Worm (Caenorhabditis elegans) whole organism, midembryonic: ENCODE data around the gene mcat-1.

Source experiments
- T22C8.4 ChIP-seq: fragments of 200-800 bp; sonication (Bioruptor generic); IDR thresholded peaks from 2 replicates; pipeline ENCODE4 v1.3.6; 2022; ENCODE audit warnings: missing genetic modification characterization, missing compliant biosample characterization
- cog-1 ChIP-seq: sonication (generic microtip); optimal IDR thresholded peaks from 2 replicates; lab custom pipeline; 2016; ENCODE audit warnings: missing genetic modification characterization, missing compliant biosample characterization
- flt-1 ChIP-seq: fragments of 200-800 bp; sonication (Bioruptor generic); IDR thresholded peaks from 2 replicates; pipeline ENCODE4 v1.3.6; 2022; ENCODE audit warnings: missing genetic modification characterization, missing compliant biosample characterization
- klf-2 ChIP-seq: fragments of 200-800 bp; sonication (Bioruptor generic); conservative IDR thresholded peaks from 2 replicates; pipeline ENCODE4 v1.3.6; 2022; ENCODE audit warnings: missing genetic modification reagents, missing genetic modification characterization, missing compliant biosample characterization
- med-1 ChIP-seq: sonication (generic microtip); optimal IDR thresholded peaks from 2 replicates; lab custom pipeline; 2017; ENCODE audit warnings: missing genetic modification characterization, mild to moderate bottlenecking, missing compliant biosample characterization, antibody characterized with exemption, missing genetic modification reagents; ENCODE audit not compliant: insufficient read depth
- ref-1 ChIP-seq: fragments of 200-800 bp; sonication (Bioruptor generic); conservative IDR thresholded peaks from 2 replicates; pipeline ENCODE4 v1.3.6; 2022; ENCODE audit warnings: missing genetic modification reagents, missing genetic modification characterization, missing compliant biosample characterization
- tab-1 ChIP-seq: fragments of 200-800 bp; sonication (Bioruptor generic); IDR thresholded peaks from 2 replicates; pipeline ENCODE4 v1.3.6; 2022; ENCODE audit warnings: missing genetic modification characterization, missing compliant biosample characterization
- ztf-23 ChIP-seq: fragments of 200-800 bp; sonication (Bioruptor generic); IDR thresholded peaks from 2 replicates; pipeline ENCODE4 v1.3.6; 2022; ENCODE audit warnings: missing genetic modification reagents, missing genetic modification characterization, missing compliant biosample characterization
- ztf-29 ChIP-seq: fragments of 200-800 bp; sonication (Bioruptor generic); IDR thresholded peaks from 2 replicates; pipeline ENCODE4 v1.3.6; 2022; ENCODE audit warnings: missing genetic modification reagents, missing genetic modification characterization, missing compliant biosample characterization

The mcat-1 gene

DNA sequence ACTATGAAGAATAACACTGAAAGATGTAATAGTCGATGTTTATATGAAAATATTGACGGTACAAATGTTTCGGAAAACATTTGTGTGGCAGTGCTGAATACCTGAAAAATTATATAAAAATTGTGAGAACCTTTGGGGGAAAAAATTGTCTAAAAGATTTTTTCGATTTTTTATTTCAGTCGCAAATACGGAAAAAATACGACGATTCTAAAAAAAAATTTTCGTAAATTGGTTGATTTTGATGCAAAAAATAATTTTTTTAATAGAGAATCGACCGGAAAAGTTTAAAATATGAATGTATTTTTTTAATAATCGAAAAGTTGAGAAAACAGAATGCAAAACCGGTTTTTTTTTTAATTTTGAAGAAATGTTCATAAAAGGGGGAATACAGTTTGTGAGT lies 3.9 kb upstream of the mcat-1 start, which contains the start of gene C50D2.7:
TSS of gene C50D2.7 (minus strand) at position 101 of the 400 bp plus-strand sequence.
- no peak for TF ChIP-seq flt-1
- no peak for TF ChIP-seq cog-1 (tag; lab: Kevin White, UChicago)
- no peak for TF ChIP-seq ztf-23 (GFP tag; lab: Robert Waterston, UW)
- TF ChIP-seq ztf-29: no peak
- no peak for TF ChIP-seq klf-2 (GFP tag; lab: Robert Waterston, UW)
- TF ChIP-seq T22C8.4: no peak
- no peak for TF ChIP-seq med-1 (GFP tag; lab: Kevin White, UChicago)
- no peak for TF ChIP-seq tab-1 (GFP tag; lab: Robert Waterston, UW)
- no peak for TF ChIP-seq ref-1 (GFP tag; lab: Robert Waterston, UW)

DNA sequence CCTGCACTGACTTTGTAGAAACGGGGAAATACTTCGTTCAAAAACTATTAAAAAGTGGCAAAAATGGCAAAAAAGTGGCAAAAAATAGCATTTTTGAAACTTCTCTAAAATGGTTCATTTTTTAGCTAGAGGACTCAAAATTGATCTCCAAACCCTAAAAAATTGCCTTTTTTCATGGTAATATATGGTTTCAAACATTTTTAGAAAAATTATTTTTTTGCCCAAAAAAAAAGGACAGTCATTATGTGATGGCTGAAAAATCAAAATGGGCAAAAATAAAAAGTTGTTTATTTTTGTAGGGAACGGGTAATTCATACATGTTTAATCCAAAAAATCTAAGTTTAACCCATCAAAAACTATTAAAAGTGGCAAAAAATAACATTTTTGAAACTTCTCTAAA lies 3.4 kb downstream of the mcat-1 start:
- TF ChIP-seq med-1 (GFP tag; lab: Kevin White, UChicago) (no peak), tab-1 (GFP tag; lab: Robert Waterston, UW) (no peak), cog-1 (tag; lab: Kevin White, UChicago) (no peak), T22C8.4 (no peak), ztf-23 (GFP tag; lab: Robert Waterston, UW) (no peak), ztf-29 (no peak), flt-1 (no peak), klf-2 (GFP tag; lab: Robert Waterston, UW) (no peak), ref-1 (GFP tag; lab: Robert Waterston, UW) (no peak)

DNA sequence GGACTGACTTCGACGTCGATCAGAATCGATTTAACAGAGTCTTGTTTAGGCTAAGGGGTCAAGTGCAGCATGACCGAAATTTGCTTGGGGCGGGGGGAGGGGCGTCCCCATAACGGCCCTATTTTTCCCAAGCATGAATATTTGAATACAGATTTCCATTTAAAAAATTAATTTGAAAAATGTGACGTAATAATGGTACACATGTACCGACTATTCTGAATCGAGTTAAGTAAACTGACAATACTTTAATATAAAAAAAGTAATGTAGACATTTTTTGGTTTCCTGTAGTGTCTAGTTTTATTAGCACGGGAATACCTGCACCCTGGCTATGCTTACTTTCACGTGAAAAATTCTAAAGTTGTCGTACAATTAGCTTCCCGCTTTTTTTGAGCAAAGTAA lies 4.5 kb downstream of the mcat-1 start:
- no peak for TF ChIP-seq T22C8.4
- TF ChIP-seq ztf-29: no peak
- TF ChIP-seq med-1 (GFP tag; lab: Kevin White, UChicago): no peak
- no peak for TF ChIP-seq ztf-23 (GFP tag; lab: Robert Waterston, UW)
- TF ChIP-seq tab-1 (GFP tag; lab: Robert Waterston, UW): no peak
- no peak for TF ChIP-seq ref-1 (GFP tag; lab: Robert Waterston, UW)
- TF ChIP-seq cog-1 (tag; lab: Kevin White, UChicago): no peak

DNA sequence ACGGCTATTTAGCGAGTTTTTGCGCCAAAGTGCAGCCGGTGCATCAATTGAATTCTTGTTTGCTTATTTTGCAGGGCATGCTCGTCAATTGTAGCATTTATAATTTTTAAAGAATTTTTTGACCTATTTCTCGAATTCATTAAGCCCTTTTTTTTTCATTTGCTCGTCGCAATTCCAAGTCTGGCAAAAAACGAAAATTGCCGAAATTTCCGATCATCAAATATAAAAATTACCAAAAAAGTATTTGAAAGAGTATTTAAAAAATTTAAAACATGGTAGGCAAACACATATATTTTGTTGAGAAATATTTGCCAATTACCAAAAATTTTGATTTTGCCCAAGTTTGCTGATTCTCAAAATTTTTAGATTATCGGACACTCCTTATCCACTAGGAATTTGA lies 7.2 kb downstream of the mcat-1 start, which contains the start of gene C50D2.6:
TSS of gene C50D2.6 (plus strand) at position 301 of the 400 bp plus-strand sequence.
- no peak for TF ChIP-seq klf-2 (GFP tag; lab: Robert Waterston, UW)
- TF ChIP-seq ztf-29: no peak
- no peak for TF ChIP-seq T22C8.4
- TF ChIP-seq flt-1: no peak
- TF ChIP-seq cog-1 (tag; lab: Kevin White, UChicago): no peak
- no peak for TF ChIP-seq ref-1 (GFP tag; lab: Robert Waterston, UW)
- TF ChIP-seq ztf-23 (GFP tag; lab: Robert Waterston, UW): no peak
- no peak for TF ChIP-seq tab-1 (GFP tag; lab: Robert Waterston, UW)
- TF ChIP-seq med-1 (GFP tag; lab: Kevin White, UChicago): no peak

DNA sequence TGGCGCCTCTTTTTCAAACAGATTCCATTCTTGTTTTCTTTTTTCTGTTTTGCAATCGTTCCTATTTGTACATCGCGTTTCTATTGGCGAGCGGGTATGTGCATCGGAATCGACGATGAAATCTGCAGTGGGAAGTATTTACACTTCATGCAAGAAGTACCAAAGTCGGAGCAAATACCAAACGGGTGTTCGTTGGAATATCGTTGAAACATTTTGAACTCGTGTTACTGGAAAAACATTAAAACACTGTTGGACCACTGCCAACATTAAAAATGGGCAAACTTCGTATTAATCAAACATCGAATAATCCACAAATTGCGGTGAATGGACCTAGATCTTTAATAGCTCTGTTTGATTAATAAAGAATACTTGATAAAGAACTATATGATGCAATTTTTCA lies 12.2 kb downstream of the mcat-1 start, which contains the start of gene C23H3.9:
TSS of gene C23H3.9 (minus strand) at position 101 of the 400 bp plus-strand sequence.
- TF ChIP-seq tab-1 (GFP tag; lab: Robert Waterston, UW) (no peak), med-1 (GFP tag; lab: Kevin White, UChicago) (no peak), klf-2 (GFP tag; lab: Robert Waterston, UW) (no peak)

DNA sequence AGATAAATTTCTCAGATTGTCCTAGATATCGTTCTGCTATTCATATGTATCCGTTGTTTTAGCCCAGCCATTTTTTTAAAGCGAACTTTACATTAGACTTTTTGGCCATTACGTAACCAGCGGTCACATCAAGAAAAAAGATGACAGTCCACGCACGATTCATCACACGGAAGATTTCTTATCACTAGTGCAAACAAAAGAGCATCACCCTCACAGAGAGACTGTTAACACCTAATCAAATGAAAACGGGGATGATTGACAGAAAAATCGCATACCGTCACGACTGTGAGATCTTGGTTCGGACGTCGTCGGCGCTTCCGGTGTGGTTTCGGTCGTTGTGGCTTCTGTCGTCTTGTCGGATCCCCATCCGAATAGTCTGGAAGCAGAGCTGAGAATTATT lies 14.7 kb downstream of the mcat-1 start:
- no peak for TF ChIP-seq ztf-23 (GFP tag; lab: Robert Waterston, UW)
- TF ChIP-seq ztf-29: no peak

DNA sequence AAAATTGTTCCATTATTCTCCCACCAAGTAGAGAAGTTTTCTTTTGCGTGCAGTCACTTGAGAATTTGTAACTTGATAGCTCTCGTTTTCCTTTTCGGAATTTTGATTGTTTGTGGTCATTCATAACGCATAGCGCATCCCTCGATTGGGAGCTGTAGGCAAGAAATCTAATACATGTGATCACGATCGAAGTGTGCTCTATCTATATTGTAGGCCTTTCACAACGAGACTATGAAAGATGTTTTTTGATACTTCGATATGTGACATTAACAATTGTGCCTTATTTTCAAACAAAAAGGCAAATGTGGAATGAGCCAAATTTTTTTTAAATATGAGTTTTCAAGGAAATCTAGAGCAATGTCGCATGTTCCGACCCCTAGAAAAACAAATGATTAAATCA lies 15.5 kb downstream of the mcat-1 start:
- TF ChIP-seq ztf-29 (no peak), ztf-23 (GFP tag; lab: Robert Waterston, UW) (no peak), cog-1 (tag; lab: Kevin White, UChicago) (no peak), tab-1 (GFP tag; lab: Robert Waterston, UW) (no peak), flt-1 (no peak), med-1 (GFP tag; lab: Kevin White, UChicago) (no peak), T22C8.4 (no peak), klf-2 (GFP tag; lab: Robert Waterston, UW) (no peak), ref-1 (GFP tag; lab: Robert Waterston, UW) (no peak)

DNA sequence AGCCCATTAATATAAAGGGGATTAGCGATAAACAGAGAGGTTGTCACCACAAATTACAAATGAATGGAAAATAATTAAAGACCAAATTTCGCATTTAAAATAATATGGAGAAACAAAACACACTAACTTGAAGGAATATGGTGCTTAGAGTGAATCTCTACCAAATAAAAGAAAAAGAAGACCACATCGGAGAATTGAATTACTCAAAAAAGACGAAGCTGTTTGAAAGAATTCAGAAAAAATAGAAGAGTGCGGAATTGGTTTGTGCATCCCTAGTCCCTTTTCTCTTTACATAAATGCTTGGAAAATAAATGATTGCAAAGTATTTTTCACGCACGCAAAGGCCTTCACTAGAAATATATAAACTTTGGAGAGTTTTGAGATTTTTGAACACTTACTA lies 17.4 kb downstream of the mcat-1 start:
- no peak for TF ChIP-seq flt-1
- TF ChIP-seq klf-2 (GFP tag; lab: Robert Waterston, UW): no peak
- TF ChIP-seq ztf-23 (GFP tag; lab: Robert Waterston, UW): no peak
- TF ChIP-seq med-1 (GFP tag; lab: Kevin White, UChicago): no peak
- no peak for TF ChIP-seq cog-1 (tag; lab: Kevin White, UChicago)
- TF ChIP-seq T22C8.4: no peak
- no peak for TF ChIP-seq ztf-29
- no peak for TF ChIP-seq ref-1 (GFP tag; lab: Robert Waterston, UW)
- TF ChIP-seq tab-1 (GFP tag; lab: Robert Waterston, UW): no peak

DNA sequence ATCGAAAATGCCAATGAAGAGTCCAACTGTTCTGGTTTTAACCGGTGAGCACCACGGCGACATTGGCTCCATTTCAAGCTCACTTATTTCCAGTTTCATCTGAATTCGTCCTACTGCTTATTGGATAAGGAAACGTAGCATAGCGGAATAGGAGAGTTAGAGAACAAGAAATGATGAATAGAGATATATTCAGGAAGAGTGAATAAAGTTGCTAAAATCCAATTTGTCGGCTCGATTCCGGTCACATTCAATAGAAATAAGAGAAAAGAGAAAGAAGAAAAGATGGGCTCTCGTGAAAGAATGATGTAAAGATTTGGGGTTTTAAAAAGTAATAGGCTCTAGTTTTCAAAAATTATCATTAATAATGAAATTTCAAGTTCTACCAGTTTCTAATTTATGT lies 18.0 kb downstream of the mcat-1 start:
- TF ChIP-seq T22C8.4: no peak
- no peak for TF ChIP-seq ref-1 (GFP tag; lab: Robert Waterston, UW)
- TF ChIP-seq med-1 (GFP tag; lab: Kevin White, UChicago): no peak
- no peak for TF ChIP-seq klf-2 (GFP tag; lab: Robert Waterston, UW)
- TF ChIP-seq ztf-23 (GFP tag; lab: Robert Waterston, UW): no peak
- TF ChIP-seq flt-1: no peak
- TF ChIP-seq tab-1 (GFP tag; lab: Robert Waterston, UW): no peak
- no peak for TF ChIP-seq cog-1 (tag; lab: Kevin White, UChicago)
- no peak for TF ChIP-seq ztf-29

DNA sequence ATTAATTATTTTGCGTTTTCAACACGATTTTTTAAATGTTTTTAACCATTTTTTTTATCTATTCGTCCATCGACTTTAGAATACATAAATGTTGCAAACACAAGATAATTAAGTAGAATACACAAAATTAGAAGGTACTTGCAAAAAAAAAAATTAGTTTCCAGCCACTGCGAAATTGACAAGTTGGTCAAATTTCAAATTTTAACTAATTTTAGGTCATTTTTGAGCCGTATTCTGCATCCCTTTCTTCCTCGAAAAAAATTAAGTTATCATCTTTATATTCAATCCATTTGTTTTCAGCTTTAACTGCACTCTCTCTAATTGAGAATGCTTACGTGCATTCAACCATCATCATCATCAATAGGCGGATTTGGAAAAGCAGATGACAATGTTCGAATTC lies 22.0 kb downstream of the mcat-1 start, which contains the start of gene egl-26:
TSS of gene egl-26 (plus strand) at position 301 of the 400 bp plus-strand sequence.
- TF ChIP-seq T22C8.4: no peak
- TF ChIP-seq ztf-23 (GFP tag; lab: Robert Waterston, UW): no peak
- no peak for TF ChIP-seq flt-1
- no peak for TF ChIP-seq ztf-29
- TF ChIP-seq med-1 (GFP tag; lab: Kevin White, UChicago): no peak
- no peak for TF ChIP-seq klf-2 (GFP tag; lab: Robert Waterston, UW)
- no peak for TF ChIP-seq cog-1 (tag; lab: Kevin White, UChicago)
- no peak for TF ChIP-seq tab-1 (GFP tag; lab: Robert Waterston, UW)
- no peak for TF ChIP-seq ref-1 (GFP tag; lab: Robert Waterston, UW)
